Fruit fly (Drosophila melanogaster): Measurements from ENCODE around the gene Arp8.
"Not testable (repeated sequence)": the region's sequence is repeated elsewhere in the genome, so short reads cannot be mapped to it uniquely, and the experiment has no call there.

Gene Arp8

dm6 chrX:17860711-17861110, at the start of gene Arp8, which contains the start of gene CG6769:
Gene Arp8 (minus strand): TSS chrX:17860800.
Gene CG6769 (plus strand): TSS chrX:17861002.
- TF ChIP-seq Smox (GFP tag; optimal IDR thresholded peaks at IDR 0.05), result peak; percentile 32
- TF ChIP-seq CG32006 (GFP tag; optimal IDR thresholded peaks at IDR 0.05), result no peak
- peak; percentile 3 for TF ChIP-seq Eip75B (GFP tag; optimal IDR thresholded peaks at IDR 0.05)
- peak; percentile 6 for TF ChIP-seq achi (GFP tag; optimal IDR thresholded peaks at IDR 0.05)
- TF ChIP-seq topi (GFP tag; optimal IDR thresholded peaks at IDR 0.05), result peak; percentile 22
- TF ChIP-seq Blimp-1 (GFP tag; optimal IDR thresholded peaks at IDR 0.05), result peak; percentile 34
- TF ChIP-seq esn (GFP tag; optimal IDR thresholded peaks at IDR 0.05), result peak; percentile 53
- TF ChIP-seq Sox14 (GFP tag; optimal IDR thresholded peaks at IDR 0.05), result peak; percentile 56
- no peak for TF ChIP-seq CG10631 (GFP tag; optimal IDR thresholded peaks at IDR 0.05)
- TF ChIP-seq Hr39 (GFP tag; optimal IDR thresholded peaks at IDR 0.05), result peak; percentile 18
- TF ChIP-seq CG3919 (GFP tag; optimal IDR thresholded peaks at IDR 0.05), result no peak
- TF ChIP-seq Eip93F (GFP tag; optimal IDR thresholded peaks at IDR 0.05), result no peak
- peak; percentile 39 for TF ChIP-seq Met (GFP tag; optimal IDR thresholded peaks at IDR 0.05)
- no peak for TF ChIP-seq spab (GFP tag; optimal IDR thresholded peaks at IDR 0.05)
- peak; percentile 8 for TF ChIP-seq Hr4 (GFP tag; optimal IDR thresholded peaks at IDR 0.05)
- TF ChIP-seq Eip78C (GFP tag), result peak; percentile 76
- TF ChIP-seq CG3032 (tag; optimal IDR thresholded peaks at IDR 0.05), result peak; percentile 32
- no peak for TF ChIP-seq CG31627 (GFP tag; optimal IDR thresholded peaks at IDR 0.05)
- TF ChIP-seq CG1621 (tag; optimal IDR thresholded peaks at IDR 0.05), result peak; percentile 35
- no peak for TF ChIP-seq Ets96B (tag; optimal IDR thresholded peaks at IDR 0.05)
- peak; percentile 46 for TF ChIP-seq svp (GFP tag)
- TF ChIP-seq CG34406 (GFP tag; optimal IDR thresholded peaks at IDR 0.05), result no peak
- TF ChIP-seq lz (GFP tag; optimal IDR thresholded peaks at IDR 0.05), result no peak

dm6 chrX:17907184-17908006, 46.8 kb upstream of the Arp8 start, which contains the start of the genes CG7772 and Vps4:
Gene CG7772 (minus strand): TSS chrX:17907261.
Gene Vps4 (plus strand): TSS chrX:17907692.
- TF ChIP-seq fkh (GFP tag; optimal IDR thresholded peaks at IDR 0.05) (peak; percentile 57), svp (GFP tag) (peak; percentile 56), CG11294 (GFP tag; IDR thresholded peaks at IDR 0.05) (no peak), dac (GFP tag; optimal IDR thresholded peaks at IDR 0.05) (no peak), Sox14 (GFP tag; optimal IDR thresholded peaks at IDR 0.05) (peak; percentile 11), Eip78C (GFP tag) (peak; percentile 37), CG3919 (GFP tag; optimal IDR thresholded peaks at IDR 0.05) (no peak)

dm6 chrX:17899402-17899801, 38.8 kb upstream of the Arp8 start, which contains the start of gene Gss2:
Gene Gss2 (plus strand): TSS chrX:17899702.
- not testable (repeated sequence) for TF ChIP-seq Eip78C (GFP tag); Lpt (GFP tag; optimal IDR thresholded peaks at IDR 0.05); CG9139 (GFP tag; optimal IDR thresholded peaks at IDR 0.05)

DNA sequence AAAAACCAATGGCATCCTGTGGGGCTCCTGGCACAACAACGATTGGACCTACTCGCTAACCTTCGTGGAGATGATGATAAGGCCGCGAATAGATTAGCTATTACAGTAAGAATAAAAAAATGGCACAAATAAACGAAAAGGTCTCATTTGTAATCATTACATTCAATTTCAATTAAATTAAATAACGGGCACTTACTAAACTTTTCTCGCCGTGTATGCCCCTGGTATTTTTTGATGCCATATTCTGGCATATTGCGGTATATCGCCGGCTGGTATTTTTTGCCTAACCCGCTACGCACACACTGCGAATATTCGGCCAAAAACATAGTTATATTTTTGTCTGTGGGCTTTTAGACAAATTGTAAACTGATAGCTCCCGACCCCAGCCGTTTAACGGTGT, 28.6 kb upstream of the Arp8 start, which contains the start of gene Gss1:
TSS of gene Gss1 (plus strand) at position 301 of the 400 bp plus-strand sequence.
- TF ChIP-seq Sox15 (GFP tag; optimal IDR thresholded peaks at IDR 0.05); Eip75B (GFP tag; optimal IDR thresholded peaks at IDR 0.05); CG11294 (GFP tag; IDR thresholded peaks at IDR 0.05): not testable (repeated sequence)

DNA sequence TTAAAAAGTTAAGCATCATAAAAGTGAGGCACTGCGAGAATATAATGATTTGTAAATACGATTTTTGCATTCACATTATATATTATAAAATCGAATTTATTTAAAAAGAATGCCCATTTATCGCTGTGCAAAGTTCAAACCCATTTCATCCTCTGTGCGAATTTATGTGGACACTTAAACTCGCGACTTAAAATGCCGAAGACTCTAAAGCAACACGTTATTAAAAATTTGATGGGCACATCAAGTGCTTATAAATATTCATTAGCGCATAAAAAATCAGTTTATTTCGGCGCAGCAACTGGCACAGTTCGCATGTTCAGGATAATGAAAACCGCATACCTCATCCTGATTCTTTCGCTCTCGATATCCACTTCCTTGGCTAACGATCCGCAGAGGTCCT, 27.3 kb upstream of the Arp8 start, which contains the start of gene CG6788:
TSS of gene CG6788 (plus strand) at position 301 of the 400 bp plus-strand sequence.
- no peak for TF ChIP-seq ss (GFP tag; optimal IDR thresholded peaks at IDR 0.05)
- TF ChIP-seq CG6854 (GFP tag; optimal IDR thresholded peaks at IDR 0.05), result no peak
- TF ChIP-seq svp (GFP tag), result no peak
- TF ChIP-seq Ets21C (GFP tag; optimal IDR thresholded peaks at IDR 0.05), result no peak
- no peak for TF ChIP-seq Hr39 (GFP tag; optimal IDR thresholded peaks at IDR 0.05)
- no peak for TF ChIP-seq CG10631 (GFP tag; optimal IDR thresholded peaks at IDR 0.05)
- TF ChIP-seq CG4318 (GFP tag; optimal IDR thresholded peaks at IDR 0.05), result no peak
- no peak for TF ChIP-seq Hr4 (GFP tag; optimal IDR thresholded peaks at IDR 0.05)
- no peak for TF ChIP-seq fd85E (GFP tag; optimal IDR thresholded peaks at IDR 0.05)
- TF ChIP-seq esn (GFP tag; optimal IDR thresholded peaks at IDR 0.05), result no peak

Data from whole organism, prepupa.